Fruit fly (Drosophila melanogaster): ENCODE measurements around the gene wol.

The wol gene

dm6 chr2L:8311091-8311490, 8.3 kb upstream of the wol start, which contains the start of the genes CG7810 and CG7806 (continued):
- peak; percentile 73 for TF ChIP-seq fd59A (GFP tag; optimal IDR thresholded peaks at IDR 0.05)

- no peak for TF ChIP-seq vri (GFP tag; optimal IDR thresholded peaks at IDR 0.05)
- TF ChIP-seq Sox15 (GFP tag; optimal IDR thresholded peaks at IDR 0.05), result no peak
- no peak for TF ChIP-seq CG10669 (GFP tag; optimal IDR thresholded peaks at IDR 0.05)
- TF ChIP-seq CG11902 (GFP tag; optimal IDR thresholded peaks at IDR 0.05), result no peak
- TF ChIP-seq CG8632 (GFP tag; optimal IDR thresholded peaks at IDR 0.05), result no peak
- TF ChIP-seq Hr39 (GFP tag; optimal IDR thresholded peaks at IDR 0.05), result no peak
- TF ChIP-seq CG6163 (GFP tag; IDR thresholded peaks at IDR 0.05), result no peak
- TF ChIP-seq Eip93F (GFP tag; optimal IDR thresholded peaks at IDR 0.05), result no peak
- no peak for TF ChIP-seq Sox102F (GFP tag; optimal IDR thresholded peaks at IDR 0.05)
- TF ChIP-seq spab (GFP tag; optimal IDR thresholded peaks at IDR 0.05), result no peak
- TF ChIP-seq Hr38 (GFP tag; optimal IDR thresholded peaks at IDR 0.05), result no peak
- TF ChIP-seq Smox (GFP tag; optimal IDR thresholded peaks at IDR 0.05), result no peak
- peak; percentile 30 for TF ChIP-seq esn (GFP tag; optimal IDR thresholded peaks at IDR 0.05)
- TF ChIP-seq CG16779 (tag; optimal IDR thresholded peaks at IDR 0.05), result no peak
- no peak for TF ChIP-seq fd85E (GFP tag; optimal IDR thresholded peaks at IDR 0.05)
- peak; percentile 54 for TF ChIP-seq dsx (GFP tag; optimal IDR thresholded peaks at IDR 0.05; ENCODE audit: poor library complexity, severe bottlenecking)
- TF ChIP-seq CG11294 (GFP tag; IDR thresholded peaks at IDR 0.05), result no peak
- TF ChIP-seq CG7368 (GFP tag; optimal IDR thresholded peaks at IDR 0.05), result no peak
- TF ChIP-seq Lpt (GFP tag; optimal IDR thresholded peaks at IDR 0.05), result no peak
- no peak for TF ChIP-seq achi (GFP tag; optimal IDR thresholded peaks at IDR 0.05)
- no peak for TF ChIP-seq Blimp-1 (GFP tag; optimal IDR thresholded peaks at IDR 0.05)
- TF ChIP-seq CG4318 (GFP tag; optimal IDR thresholded peaks at IDR 0.05), result no peak
- no peak for TF ChIP-seq CG8319 (GFP tag; optimal IDR thresholded peaks at IDR 0.05)
- no peak for TF ChIP-seq CG6276 (GFP tag; optimal IDR thresholded peaks at IDR 0.05)
- TF ChIP-seq ss (GFP tag; optimal IDR thresholded peaks at IDR 0.05), result no peak
- TF ChIP-seq fkh (GFP tag; optimal IDR thresholded peaks at IDR 0.05), result peak; percentile 26
- TF ChIP-seq salr (GFP tag; optimal IDR thresholded peaks at IDR 0.05), result no peak
- no peak for TF ChIP-seq Eip78C (GFP tag)
- no peak for TF ChIP-seq Hr4 (GFP tag; optimal IDR thresholded peaks at IDR 0.05)
- TF ChIP-seq topi (GFP tag; optimal IDR thresholded peaks at IDR 0.05), result no peak
- peak; percentile 29 for TF ChIP-seq lz (GFP tag; optimal IDR thresholded peaks at IDR 0.05)
Measured at dm6 chr2L:8307817-8308551, 5.2 kb upstream of the wol start, which contains the start of the genes Ostgamma and Mettl14. TSS of gene Ostgamma (minus strand) at chr2L:8308192. TSS of gene Mettl14 (plus strand) at chr2L:8308427.

- TF ChIP-seq Hr38 (GFP tag; optimal IDR thresholded peaks at IDR 0.05), result no peak
- TF ChIP-seq Blimp-1 (GFP tag; optimal IDR thresholded peaks at IDR 0.05), result peak; percentile 14
Measured at dm6 chr2L:8305409-8305808, 2.6 kb upstream of the wol start, which contains the start of gene CG7840. TSS of gene CG7840 (plus strand) at chr2L:8305586.

dm6 chr2L:8304635-8305034, 1.9 kb upstream of the wol start:
- TF ChIP-seq pdm3 (GFP tag; optimal IDR thresholded peaks at IDR 0.05), result no peak

All from whole organism, prepupa.